Fruit fly (Drosophila melanogaster) whole organism, embryonic: ENCODE data around the gene Dh31.

Source experiments
- Adf1 ChIP-seq: fragments of 200-800 bp; sonication (Bioruptor generic); IDR thresholded peaks from 2 replicates; pipeline ENCODE4 v1.3.6; 2022; ENCODE audit warnings: missing biosample characterization, missing genetic modification characterization
- Atf-2 ChIP-seq: fragments of 200-800 bp; sonication (Bioruptor generic); optimal IDR thresholded peaks from 2 replicates; lab custom pipeline; 2016; ENCODE audit warnings: missing biosample characterization, missing genetic modification characterization
- B-H2 ChIP-seq: fragments of 200-800 bp; sonication (Bioruptor generic); optimal IDR thresholded peaks from 2 replicates; lab custom pipeline; 2018; ENCODE audit warnings: missing biosample characterization, mild to moderate bottlenecking, missing genetic modification characterization
- CG10147 ChIP-seq: fragments of 200-800 bp; sonication (Bioruptor generic); optimal IDR thresholded peaks from 2 replicates; lab custom pipeline; 2019; ENCODE audit warnings: missing biosample characterization, mild to moderate bottlenecking, missing genetic modification characterization, moderate library complexity
- CG10267 ChIP-seq: fragments of 200-800 bp; sonication (Bioruptor generic); optimal IDR thresholded peaks from 2 replicates; lab custom pipeline; 2018; ENCODE audit warnings: missing biosample characterization, mild to moderate bottlenecking, missing genetic modification characterization, moderate library complexity
- CG10654 ChIP-seq: fragments of 200-800 bp; sonication (Bioruptor generic); optimal IDR thresholded peaks from 2 replicates; lab custom pipeline; 2016; ENCODE audit warnings: missing biosample characterization, missing genetic modification characterization
- CG12219 ChIP-seq: fragments of 200-800 bp; sonication (Bioruptor generic); optimal IDR thresholded peaks from 3 replicates; lab custom pipeline; 2018; ENCODE audit warnings: missing biosample characterization, mild to moderate bottlenecking, missing genetic modification characterization
- CG13624 ChIP-seq: fragments of 200-800 bp; sonication (Bioruptor generic); optimal IDR thresholded peaks from 2 replicates; lab custom pipeline; 2016; ENCODE audit warnings: missing biosample characterization, missing genetic modification characterization
- CG2120 ChIP-seq: fragments of 200-800 bp; sonication (Bioruptor generic); optimal IDR thresholded peaks from 3 replicates; lab custom pipeline; 2016; ENCODE audit warnings: missing biosample characterization, missing genetic modification characterization
- CG3065 ChIP-seq: fragments of 200-800 bp; sonication (Bioruptor generic); optimal IDR thresholded peaks from 2 replicates; lab custom pipeline; 2016; ENCODE audit warnings: missing biosample characterization, missing genetic modification characterization
- CG3281 ChIP-seq: fragments of 200-800 bp; sonication (Bioruptor generic); optimal IDR thresholded peaks from 3 replicates; lab custom pipeline; 2017; ENCODE audit warnings: missing biosample characterization, mild to moderate bottlenecking, missing genetic modification characterization
- CG33557 ChIP-seq: fragments of 200-800 bp; sonication (Bioruptor generic); optimal IDR thresholded peaks from 2 replicates; lab custom pipeline; 2019; ENCODE audit warnings: missing biosample characterization, mild to moderate bottlenecking, missing genetic modification characterization, moderate library complexity
- CG3847 ChIP-seq: fragments of 200-800 bp; sonication (Bioruptor generic); IDR thresholded peaks from 2 replicates; pipeline ENCODE4 v1.3.6; 2022; ENCODE audit warnings: missing biosample characterization, missing genetic modification characterization
- CG4730 ChIP-seq: fragments of 200-800 bp; sonication (Bioruptor generic); IDR thresholded peaks from 2 replicates; pipeline ENCODE4 v1.3.6; 2022; ENCODE audit warnings: missing biosample characterization, missing genetic modification characterization
- CG9727 ChIP-seq: fragments of 200-800 bp; sonication (Bioruptor generic); optimal IDR thresholded peaks from 3 replicates; lab custom pipeline; 2017; ENCODE audit warnings: missing biosample characterization, mild to moderate bottlenecking, missing genetic modification characterization
- Deaf1 ChIP-seq: fragments of 200-800 bp; optimal IDR thresholded peaks from 3 replicates; lab custom pipeline; 2019; ENCODE audit warnings: missing biosample characterization, mild to moderate bottlenecking, missing genetic modification characterization, moderate library complexity
- Gug ChIP-seq: fragments of 200-800 bp; sonication (Bioruptor generic); IDR thresholded peaks from 4 replicates; pipeline ENCODE4 v1.3.6; 2022; ENCODE audit warnings: missing biosample characterization, missing genetic modification characterization
- Hsf ChIP-seq: fragments of 200-800 bp; sonication (Bioruptor generic); optimal IDR thresholded peaks from 3 replicates; lab custom pipeline; 2016; ENCODE audit warnings: missing biosample characterization, missing genetic modification characterization
- Meics ChIP-seq: fragments of 200-800 bp; sonication (Bioruptor generic); optimal IDR thresholded peaks from 2 replicates; lab custom pipeline; 2017; ENCODE audit warnings: missing biosample characterization, mild to moderate bottlenecking, missing genetic modification characterization
- Nf-YC ChIP-seq: fragments of 200-800 bp; optimal IDR thresholded peaks from 3 replicates; lab custom pipeline; 2019; ENCODE audit warnings: missing biosample characterization, mild to moderate bottlenecking, missing genetic modification characterization, moderate library complexity
- Oaz ChIP-seq: fragments of 200-800 bp; sonication (Bioruptor generic); IDR thresholded peaks from 2 replicates; pipeline ENCODE4 v1.3.6; 2022; ENCODE audit warnings: missing biosample characterization, missing genetic modification characterization
- Ptx1 ChIP-seq: fragments of 200-800 bp; sonication (Bioruptor generic); IDR thresholded peaks from 2 replicates; pipeline ENCODE4 v1.3.6; 2022; ENCODE audit warnings: missing biosample characterization, missing genetic modification characterization
- Side ChIP-seq: fragments of 200-800 bp; sonication (Bioruptor generic); optimal IDR thresholded peaks from 2 replicates; lab custom pipeline; 2016; ENCODE audit warnings: missing biosample characterization, missing genetic modification characterization
- Ssrp ChIP-seq: fragments of 200-800 bp; sonication (Bioruptor generic); optimal IDR thresholded peaks from 2 replicates; lab custom pipeline; 2018; ENCODE audit warnings: missing biosample characterization, mild to moderate bottlenecking, missing genetic modification characterization, moderate library complexity
- ac ChIP-seq: fragments of 200-800 bp; sonication (Bioruptor generic); optimal IDR thresholded peaks from 3 replicates; lab custom pipeline; 2017; ENCODE audit warnings: missing biosample characterization, mild to moderate bottlenecking, missing genetic modification characterization
- ap ChIP-seq: fragments of 200-800 bp; sonication (Bioruptor generic); IDR thresholded peaks from 2 replicates; pipeline ENCODE4 v1.3.6; 2022; ENCODE audit warnings: missing biosample characterization, missing genetic modification characterization
- bcd ChIP-seq: fragments of 200-800 bp; sonication (Bioruptor generic); optimal IDR thresholded peaks from 2 replicates; lab custom pipeline; 2017; ENCODE audit warnings: missing biosample characterization, mild to moderate bottlenecking, missing genetic modification characterization
- bsh ChIP-seq, 2 experiments: fragments of 200-800 bp; sonication (Bioruptor generic); optimal IDR thresholded peaks; 2 replicates each; lab custom pipeline; 2017 to 2018; ENCODE audit warnings: mild to moderate bottlenecking in 2 of 2, missing biosample characterization in 2 of 2, missing genetic modification characterization in 2 of 2, moderate library complexity in 1 of 2
- crc ChIP-seq: fragments of 200-800 bp; sonication (Bioruptor generic); optimal IDR thresholded peaks from 2 replicates; lab custom pipeline; 2016; ENCODE audit warnings: missing biosample characterization, missing genetic modification characterization
- exex ChIP-seq: fragments of 200-800 bp; sonication (Bioruptor generic); optimal IDR thresholded peaks from 4 replicates; lab custom pipeline; 2018; ENCODE audit warnings: missing biosample characterization, mild to moderate bottlenecking, missing genetic modification characterization, moderate library complexity
- ind ChIP-seq: fragments of 200-800 bp; sonication (Bioruptor generic); optimal IDR thresholded peaks from 3 replicates; lab custom pipeline; 2016; ENCODE audit warnings: missing biosample characterization, missing genetic modification characterization
- insv ChIP-seq, 2 experiments: fragments of 200-800 bp; sonication (Bioruptor generic); optimal IDR thresholded peaks; 3 replicates each; lab custom pipeline; 2016 to 2018; ENCODE audit warnings: missing biosample characterization in 2 of 2, missing genetic modification characterization in 2 of 2
- jigr1 ChIP-seq: fragments of 200-800 bp; sonication (Bioruptor generic); IDR thresholded peaks from 3 replicates; pipeline ENCODE4 v1.3.6; 2022; ENCODE audit warnings: missing biosample characterization, missing genetic modification characterization
- p53 ChIP-seq: fragments of 200-800 bp; sonication (Bioruptor generic); optimal IDR thresholded peaks from 2 replicates; lab custom pipeline; 2016; ENCODE audit warnings: missing biosample characterization, missing genetic modification characterization
- phol ChIP-seq: fragments of 200-800 bp; sonication (Bioruptor generic); optimal IDR thresholded peaks from 3 replicates; lab custom pipeline; 2018; ENCODE audit warnings: missing biosample characterization, mild to moderate bottlenecking, missing genetic modification characterization, moderate library complexity
- pzg ChIP-seq: fragments of 200-800 bp; sonication (Bioruptor generic); optimal IDR thresholded peaks from 3 replicates; lab custom pipeline; 2018; ENCODE audit warnings: missing biosample characterization, mild to moderate bottlenecking, missing genetic modification characterization, moderate library complexity
- repo ChIP-seq: fragments of 200-800 bp; sonication (Bioruptor generic); optimal IDR thresholded peaks from 2 replicates; lab custom pipeline; 2016; ENCODE audit warnings: missing biosample characterization, missing genetic modification characterization
- sna ChIP-seq: fragments of 200-800 bp; sonication (Bioruptor generic); IDR thresholded peaks from 2 replicates; pipeline ENCODE4 v1.3.6; 2022; ENCODE audit warnings: missing biosample characterization, missing genetic modification characterization; ENCODE audit not compliant: partially characterized antibody
- ssp ChIP-seq: fragments of 200-800 bp; sonication (Bioruptor generic); IDR thresholded peaks from 2 replicates; pipeline ENCODE4 v1.3.6; 2022; ENCODE audit warnings: missing biosample characterization, missing genetic modification characterization
- stwl ChIP-seq: fragments of 200-800 bp; sonication (Bioruptor generic); optimal IDR thresholded peaks from 3 replicates; lab custom pipeline; 2018; ENCODE audit warnings: missing biosample characterization, mild to moderate bottlenecking, missing genetic modification characterization, moderate library complexity
- yki ChIP-seq: fragments of >200 bp; optimal IDR thresholded peaks from 3 replicates; lab custom pipeline; 2018

The Dh31 gene

DNA sequence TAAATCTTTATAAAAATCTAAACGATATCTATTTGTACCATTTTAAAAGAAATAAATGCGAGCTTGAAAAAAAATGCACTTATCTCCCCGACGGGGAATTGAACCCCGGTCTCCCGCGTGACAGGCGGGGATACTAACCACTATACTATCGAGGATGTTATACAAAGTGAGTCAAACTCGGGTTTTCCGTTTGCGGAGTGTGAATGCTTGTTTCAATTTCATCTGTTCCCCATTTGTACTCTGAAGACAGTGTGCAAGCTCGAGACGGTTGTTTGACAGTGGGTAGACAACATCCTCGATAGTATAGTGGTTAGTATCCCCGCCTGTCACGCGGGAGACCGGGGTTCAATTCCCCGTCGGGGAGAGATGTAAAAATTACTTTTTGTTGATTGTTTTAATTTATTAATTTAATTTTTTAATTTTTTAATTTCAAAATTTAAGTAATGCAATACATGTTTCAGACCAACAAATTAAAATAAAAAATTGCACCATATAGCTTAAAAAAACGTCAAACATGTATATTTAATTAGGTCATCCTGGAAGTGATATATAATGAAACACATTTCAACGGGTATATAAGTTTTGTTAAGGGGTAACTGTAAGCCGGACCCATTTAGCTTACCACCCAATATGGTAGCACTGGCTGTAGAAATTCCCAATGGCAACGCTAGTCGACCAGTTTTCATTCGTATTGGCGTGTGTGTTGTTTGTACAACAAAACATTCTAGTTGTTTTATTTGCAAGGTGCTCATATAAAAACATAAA, 35.0 kb upstream of the Dh31 start, which contains the start of gene Sema1a (continued):
- TF ChIP-seq B-H2 (GFP tag; lab: Kevin White, UChicago) (no peak), Ssrp (tag; lab: Kevin White, UChicago) (peak; percentile 76), Deaf1 (tag; lab: Kevin White, UChicago) (peak; percentile 19), bcd (GFP tag; lab: Kevin White, UChicago) (peak; percentile 61), yki (lab: Kevin White, UChicago) (no peak), CG13624 (GFP tag; lab: Kevin White, UChicago) (peak; percentile 67), ap (GFP tag; lab: Robert Waterston, UW) (0 out of 2 replicates have a peak, but pooled peaks have one; percentile 40), p53 (GFP tag; lab: Kevin White, UChicago) (no peak), Ptx1 (GFP tag; lab: Robert Waterston, UW) (peak; percentile 68), stwl (tag; lab: Kevin White, UChicago) (peak; percentile 21), ac (GFP tag; lab: Kevin White, UChicago) (no peak), crc (GFP tag; lab: Kevin White, UChicago) (peak; percentile 70), Hsf (GFP tag; lab: Kevin White, UChicago) (peak; percentile 86), Atf-2 (GFP tag; lab: Kevin White, UChicago) (peak; percentile 47), phol (tag; lab: Kevin White, UChicago) (peak; percentile 36), sna (GFP tag; lab: Robert Waterston, UW) (peak; percentile 81), ssp (GFP tag; lab: Robert Waterston, UW) (peak; percentile 27), Oaz (GFP tag; lab: Robert Waterston, UW) (0 out of 2 replicates have a peak, but pooled peaks have one; percentile 53), CG10147 (peak; percentile 58), CG33557 (GFP tag; lab: Kevin White, UChicago) (peak; percentile 38), Gug (GFP tag; lab: Robert Waterston, UW) (peak; percentile 72), insv (GFP tag; optimal IDR thresholded peaks at IDR 0.05; lab: Kevin White, UChicago) (peak in 1 of 2 experiments; percentile 71), CG9727 (GFP tag; lab: Kevin White, UChicago) (peak; percentile 30), CG2120 (GFP tag; lab: Kevin White, UChicago) (peak; percentile 76), exex (peak; percentile 14), Nf-YC (tag; lab: Kevin White, UChicago) (peak; percentile 27), CG12219 (GFP tag; lab: Kevin White, UChicago) (peak; percentile 59), jigr1 (GFP tag; lab: Robert Waterston, UW) (no peak; the same call in 2 of the 3 replicates), CG4730 (GFP tag; lab: Robert Waterston, UW) (peak; percentile 51; the same call in 1 of the 2 replicates), Adf1 (GFP tag; lab: Robert Waterston, UW) (peak; percentile 50; the same call in 1 of the 2 replicates), ind (peak; percentile 51), Side (GFP tag; lab: Kevin White, UChicago) (peak; percentile 58), CG3281 (GFP tag; lab: Kevin White, UChicago) (peak; percentile 13), Meics (GFP tag; lab: Kevin White, UChicago) (peak; percentile 47), pzg (peak; percentile 40), bsh (GFP tag; optimal IDR thresholded peaks at IDR 0.05; lab: Kevin White, UChicago) (peak in 1 of 2 experiments; percentile 45), CG3847 (GFP tag; lab: Robert Waterston, UW) (no peak; the same call in 1 of the 2 replicates), CG3065 (GFP tag; lab: Kevin White, UChicago) (peak; percentile 16), CG10267 (tag; lab: Kevin White, UChicago) (peak; percentile 36), repo (GFP tag; lab: Kevin White, UChicago) (peak; percentile 46), CG10654 (GFP tag; lab: Kevin White, UChicago) (peak; percentile 25)
